Fruit fly (Drosophila melanogaster) whole organism, wandering third instar larva: Measurements from ENCODE around the gene CG10352.

ENCODE experiments used
- Abd-B ChIP-seq: fragments of >200 bp; optimal IDR thresholded peaks from 2 replicates; lab custom pipeline; 2017; ENCODE audit warnings: missing biosample characterization, missing genetic modification characterization
- CG32264 ChIP-seq: fragments of 200-800 bp; sonication (Bioruptor generic); optimal IDR thresholded peaks from 2 replicates; lab custom pipeline; 2016; ENCODE audit warnings: missing biosample characterization, missing genetic modification characterization
- CG9705 ChIP-seq: fragments of 200-800 bp; sonication (Bioruptor generic); optimal IDR thresholded peaks from 2 replicates; lab custom pipeline; 2018; ENCODE audit warnings: missing biosample characterization, mild to moderate bottlenecking, missing genetic modification characterization
- CrebA ChIP-seq: fragments of 200-800 bp; sonication (Bioruptor generic); optimal IDR thresholded peaks from 2 replicates; lab custom pipeline; 2016; ENCODE audit warnings: missing biosample characterization, mild to moderate bottlenecking, missing genetic modification characterization, borderline replicate concordance
- Dfd ChIP-seq: fragments of >200 bp; optimal IDR thresholded peaks from 2 replicates; lab custom pipeline; 2017; ENCODE audit warnings: missing biosample characterization, missing genetic modification characterization
- Dif ChIP-seq: fragments of 200-275, 200-300 bp; sonication (Bioruptor generic); optimal IDR thresholded peaks from 2 replicates; lab custom pipeline; 2018; ENCODE audit warnings: missing biosample characterization, missing genetic modification characterization; ENCODE audit not compliant: partially characterized antibody
- GATAd ChIP-seq: sonication (Bioruptor generic); optimal IDR thresholded peaks from 2 replicates; lab custom pipeline; 2016; ENCODE audit warnings: missing biosample characterization, missing genetic modification characterization
- HLH106 ChIP-seq: fragments of 200-800 bp; optimal IDR thresholded peaks from 3 replicates; lab custom pipeline; 2019; ENCODE audit warnings: missing biosample characterization, mild to moderate bottlenecking, missing genetic modification characterization, moderate library complexity
- Hnf4 ChIP-seq: fragments of 200-800 bp; sonication (Bioruptor generic); optimal IDR thresholded peaks from 2 replicates; lab custom pipeline; 2016; ENCODE audit warnings: missing biosample characterization, mild to moderate bottlenecking, missing genetic modification characterization
- Hr78 ChIP-seq: fragments of >200 bp; optimal IDR thresholded peaks from 2 replicates; lab custom pipeline; 2017; ENCODE audit warnings: missing biosample characterization, missing genetic modification characterization
- Hr83 ChIP-seq: fragments of 200-300 bp; sonication (Bioruptor generic); optimal IDR thresholded peaks from 2 replicates; lab custom pipeline; 2016; ENCODE audit warnings: missing biosample characterization, mild to moderate bottlenecking, missing genetic modification characterization, moderate library complexity; ENCODE audit not compliant: poor library complexity, severe bottlenecking
- Jra ChIP-seq: sonication (Bioruptor generic); optimal IDR thresholded peaks from 2 replicates; lab custom pipeline; 2016; ENCODE audit warnings: missing biosample characterization, missing genetic modification characterization
- Mio ChIP-seq: sonication (Bioruptor generic); optimal IDR thresholded peaks from 2 replicates; lab custom pipeline; 2016; ENCODE audit warnings: missing biosample characterization, missing genetic modification characterization
- Myc ChIP-seq: fragments of >200 bp; optimal IDR thresholded peaks from 2 replicates; lab custom pipeline; 2017
- N ChIP-seq: fragments of >200 bp; optimal IDR thresholded peaks from 2 replicates; lab custom pipeline; 2018; ENCODE audit warnings: missing biosample characterization, missing external identifiers, missing genetic modification characterization
- OdsH ChIP-seq: fragments of 200-800 bp; sonication (Bioruptor generic); optimal IDR thresholded peaks from 2 replicates; lab custom pipeline; 2016; ENCODE audit warnings: missing biosample characterization, mild to moderate bottlenecking, missing genetic modification characterization
- Rel ChIP-seq, 2 experiments: fragments of 200-800 bp; sonication (Bioruptor generic) in 1 of 2; optimal IDR thresholded peaks; 2 replicates in 1 of 2; 3 replicates in 1 of 2; lab custom pipeline; 2016 to 2019; ENCODE audit warnings: mild to moderate bottlenecking in 2 of 2, missing biosample characterization in 2 of 2, missing genetic modification characterization in 2 of 2, moderate library complexity in 1 of 2
- Sp1 ChIP-seq: fragments of 200-800 bp; sonication (Bioruptor generic); optimal IDR thresholded peaks from 3 replicates; lab custom pipeline; 2019; ENCODE audit warnings: missing biosample characterization, mild to moderate bottlenecking, missing genetic modification characterization, moderate library complexity
- Vsx2 ChIP-seq: fragments of 200-300, 225-300 bp; sonication (Bioruptor generic); optimal IDR thresholded peaks from 2 replicates; lab custom pipeline; 2018; ENCODE audit warnings: missing biosample characterization, missing genetic modification characterization; ENCODE audit not compliant: partially characterized antibody
- br ChIP-seq: fragments of 200-800 bp; sonication (Bioruptor generic); optimal IDR thresholded peaks from 2 replicates; lab custom pipeline; 2016; ENCODE audit warnings: missing biosample characterization, missing genetic modification characterization
- brk ChIP-seq: fragments of 200-800 bp; sonication (Bioruptor generic); optimal IDR thresholded peaks from 2 replicates; lab custom pipeline; 2016; ENCODE audit warnings: missing biosample characterization, mild to moderate bottlenecking, missing genetic modification characterization
- dl ChIP-seq, 2 experiments: fragments of 175-275, 200-275 bp in 1 of 2; fragments of 200-275 bp in 1 of 2; sonication (Bioruptor generic); optimal IDR thresholded peaks; lab custom pipeline; 2018; ENCODE audit warnings: mild to moderate bottlenecking in 2 of 2, missing biosample characterization in 2 of 2, missing genetic modification characterization in 2 of 2, moderate library complexity in 2 of 2; ENCODE audit not compliant: partially characterized antibody in 2 of 2, insufficient read depth in 1 of 2
- dmrt93B ChIP-seq: fragments of 200-800 bp; sonication (Bioruptor generic); optimal IDR thresholded peaks from 2 replicates; lab custom pipeline; 2018; ENCODE audit warnings: missing biosample characterization, mild to moderate bottlenecking, missing genetic modification characterization
- dsf ChIP-seq: sonication (Bioruptor generic); optimal IDR thresholded peaks from 2 replicates; lab custom pipeline; 2016; ENCODE audit warnings: missing biosample characterization, missing genetic modification characterization, borderline replicate concordance
- ey ChIP-seq: fragments of 200-800 bp; sonication (Bioruptor generic); optimal IDR thresholded peaks from 2 replicates; lab custom pipeline; 2016; ENCODE audit warnings: missing biosample characterization, missing genetic modification characterization
- foxo ChIP-seq, 2 experiments: fragments of 200-800 bp; sonication (Bioruptor generic); optimal IDR thresholded peaks; 2 replicates in 1 of 2; 3 replicates in 1 of 2; lab custom pipeline; 2016 to 2017; ENCODE audit warnings: missing biosample characterization in 2 of 2, missing genetic modification characterization in 2 of 2
- fru ChIP-seq: fragments of 200-800 bp; sonication (Bioruptor generic); optimal IDR thresholded peaks from 3 replicates; lab custom pipeline; 2016; ENCODE audit warnings: missing biosample characterization, mild to moderate bottlenecking, missing genetic modification characterization
- h ChIP-seq: fragments of 200-800 bp; sonication (Bioruptor generic); optimal IDR thresholded peaks from 3 replicates; lab custom pipeline; 2016; ENCODE audit warnings: missing biosample characterization, mild to moderate bottlenecking, missing genetic modification characterization
- jim ChIP-seq: fragments of 175-275, 200-325 bp; sonication (Bioruptor generic); optimal IDR thresholded peaks from 2 replicates; lab custom pipeline; 2016; ENCODE audit warnings: missing biosample characterization, mild to moderate bottlenecking, missing genetic modification characterization
- lola ChIP-seq: fragments of >200 bp; optimal IDR thresholded peaks from 2 replicates; lab custom pipeline; 2017; ENCODE audit warnings: missing biosample characterization, missing genetic modification characterization
- pan ChIP-seq: fragments of >200 bp; optimal IDR thresholded peaks from 2 replicates; lab custom pipeline; 2017
- psq ChIP-seq: fragments of 200-800 bp; sonication (Bioruptor generic); optimal IDR thresholded peaks from 3 replicates; lab custom pipeline; 2017; ENCODE audit warnings: missing biosample characterization, mild to moderate bottlenecking, missing genetic modification characterization, moderate library complexity
- rgr ChIP-seq: fragments of 200-800 bp; sonication (Bioruptor generic); optimal IDR thresholded peaks from 3 replicates; lab custom pipeline; 2016; ENCODE audit warnings: missing biosample characterization, mild to moderate bottlenecking, missing genetic modification characterization
- sage ChIP-seq: fragments of 200-800 bp; sonication (Bioruptor generic); optimal IDR thresholded peaks from 2 replicates; lab custom pipeline; 2016; ENCODE audit warnings: missing biosample characterization, mild to moderate bottlenecking, missing genetic modification characterization
- sv ChIP-seq: fragments of 200-800 bp; sonication (Bioruptor generic); optimal IDR thresholded peaks from 3 replicates; lab custom pipeline; 2016; ENCODE audit warnings: missing biosample characterization, missing genetic modification characterization
- tai ChIP-seq: sonication (Bioruptor generic); optimal IDR thresholded peaks from 2 replicates; lab custom pipeline; 2016; ENCODE audit warnings: missing biosample characterization, missing genetic modification characterization
- usp ChIP-seq: fragments of >200 bp; optimal IDR thresholded peaks from 2 replicates; lab custom pipeline; 2017; ENCODE audit warnings: missing biosample characterization, missing genetic modification characterization
- woc ChIP-seq: sonication (Bioruptor generic); optimal IDR thresholded peaks from 2 replicates; lab custom pipeline; 2016; ENCODE audit warnings: missing biosample characterization, mild to moderate bottlenecking, missing genetic modification characterization

CG10352 gene

DNA sequence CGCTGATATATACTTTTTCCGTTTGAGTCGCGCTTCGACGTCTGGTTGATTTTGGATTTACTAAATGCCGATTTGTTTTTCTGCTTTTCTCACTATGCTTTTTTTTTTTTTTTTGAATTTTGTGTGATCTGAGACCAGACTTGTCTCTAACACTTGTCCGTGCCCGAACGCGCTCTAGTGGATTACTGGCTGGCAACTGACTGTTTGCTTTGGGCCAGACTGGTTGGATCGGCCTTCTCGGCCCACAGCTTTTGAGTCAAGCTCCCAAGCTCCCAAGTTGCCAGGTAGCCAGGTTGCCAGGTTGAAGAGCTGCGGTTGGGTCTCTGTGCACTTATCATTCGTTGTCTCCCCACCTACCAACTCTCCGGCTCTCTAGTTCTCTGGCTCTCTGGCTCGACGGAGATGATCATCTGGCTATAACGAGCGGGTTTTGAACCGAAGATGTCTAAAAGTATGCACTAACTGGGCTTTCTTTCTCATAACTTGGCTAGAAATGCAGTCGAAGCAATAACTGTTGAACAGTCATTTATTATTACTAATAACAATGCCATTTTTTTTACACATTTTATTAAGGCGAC, 40.2 kb upstream of the CG10352 start, which contains the start of gene pot:
Gene pot (minus strand): TSS at position 205 of the 578 bp plus-strand sequence.
- TF ChIP-seq foxo (GFP tag; optimal IDR thresholded peaks at IDR 0.05; lab: Kevin White, UChicago) (no peak), Myc (lab: Kevin White, UChicago) (peak; percentile 61), woc (GFP tag; lab: Kevin White, UChicago) (peak; percentile 14), psq (GFP tag; lab: Kevin White, UChicago) (no peak), Dif (GFP tag; lab: Kevin White, UChicago) (peak; percentile 18), N (GFP tag; lab: Kevin White, UChicago) (no peak), Hr83 (GFP tag; lab: Kevin White, UChicago) (peak; percentile 36), brk (no peak), Rel (GFP tag; optimal IDR thresholded peaks at IDR 0.05; lab: Kevin White, UChicago) (no peak), Rel (tag; optimal IDR thresholded peaks at IDR 0.05; lab: Kevin White, UChicago) (no peak), Vsx2 (GFP tag; lab: Kevin White, UChicago) (peak; percentile 62), usp (no peak), sv (no peak), GATAd (GFP tag; lab: Kevin White, UChicago) (no peak), dl (GFP tag; optimal IDR thresholded peaks at IDR 0.05; lab: Kevin White, UChicago; ENCODE audit: insufficient read depth in 1 of 2, partially characterized antibody in 2 of 2) (peak in 1 of 2 experiments; percentile 33), pan (lab: Kevin White, UChicago) (no peak), OdsH (no peak), sage (no peak), jim (GFP tag; lab: Kevin White, UChicago) (no peak), fru (GFP tag; lab: Kevin White, UChicago) (no peak)

dm6 chrX:11915154-11915593, 38.2 kb upstream of the CG10352 start:
- peak; percentile 84 for TF ChIP-seq dmrt93B
- TF ChIP-seq sv, result peak; percentile 70
- TF ChIP-seq Rel (GFP tag; optimal IDR thresholded peaks at IDR 0.05; lab: Kevin White, UChicago), result no peak
- peak; percentile 77 for TF ChIP-seq Rel (tag; optimal IDR thresholded peaks at IDR 0.05; lab: Kevin White, UChicago)
- TF ChIP-seq ey (GFP tag; lab: Kevin White, UChicago), result peak; percentile 53
- TF ChIP-seq Jra (GFP tag; lab: Kevin White, UChicago), result no peak
- TF ChIP-seq CG9705 (GFP tag; lab: Kevin White, UChicago), result peak; percentile 90
- no peak for TF ChIP-seq Hr78 (GFP tag; lab: Kevin White, UChicago)
- TF ChIP-seq woc (GFP tag; lab: Kevin White, UChicago), result peak; percentile 65
- TF ChIP-seq dsf (GFP tag; lab: Kevin White, UChicago), result no peak
- no peak for TF ChIP-seq pan (lab: Kevin White, UChicago)
- no peak for TF ChIP-seq Dfd
- no peak for TF ChIP-seq CG32264 (GFP tag; lab: Kevin White, UChicago)
- peak; percentile 79 for TF ChIP-seq psq (GFP tag; lab: Kevin White, UChicago)
- TF ChIP-seq fru (GFP tag; lab: Kevin White, UChicago), result peak; percentile 77
- TF ChIP-seq h (GFP tag; lab: Kevin White, UChicago), result peak; percentile 77
- TF ChIP-seq foxo (GFP tag; optimal IDR thresholded peaks at IDR 0.05; lab: Kevin White, UChicago), result peak in 1 of 2 experiments; percentile 83
- peak; percentile 96 for TF ChIP-seq HLH106 (tag; lab: Kevin White, UChicago)
- TF ChIP-seq Abd-B (GFP tag; lab: Kevin White, UChicago), result no peak
- no peak for TF ChIP-seq Vsx2 (GFP tag; lab: Kevin White, UChicago)
- TF ChIP-seq dl (GFP tag; optimal IDR thresholded peaks at IDR 0.05; lab: Kevin White, UChicago; ENCODE audit: insufficient read depth in 1 of 2, partially characterized antibody in 2 of 2), result no peak
- no peak for TF ChIP-seq sage
- TF ChIP-seq usp, result no peak
- TF ChIP-seq Mio (GFP tag; lab: Kevin White, UChicago), result no peak
- no peak for TF ChIP-seq N (GFP tag; lab: Kevin White, UChicago)
- TF ChIP-seq Hr83 (GFP tag; lab: Kevin White, UChicago), result no peak
- TF ChIP-seq jim (GFP tag; lab: Kevin White, UChicago), result no peak
- peak; percentile 77 for TF ChIP-seq rgr (GFP tag; lab: Kevin White, UChicago)
- peak; percentile 37 for TF ChIP-seq Hnf4 (GFP tag; lab: Kevin White, UChicago)
- TF ChIP-seq Myc (lab: Kevin White, UChicago), result no peak
- TF ChIP-seq Dif (GFP tag; lab: Kevin White, UChicago), result no peak
- peak; percentile 65 for TF ChIP-seq br (GFP tag; lab: Kevin White, UChicago)
- TF ChIP-seq brk, result peak; percentile 65
- peak; percentile 95 for TF ChIP-seq Sp1 (GFP tag; lab: Kevin White, UChicago)
- TF ChIP-seq CrebA, result no peak
- TF ChIP-seq GATAd (GFP tag; lab: Kevin White, UChicago), result no peak
- TF ChIP-seq lola, result no peak
- TF ChIP-seq tai (GFP tag; lab: Kevin White, UChicago), result no peak
- TF ChIP-seq OdsH, result peak; percentile 84
